Fruit fly (Drosophila melanogaster) whole organism, wandering third instar larva: ENCODE results near the gene CG44044.
A peak's percentile ranks its signal among the peaks of the same experiment; 100 is the strongest.

ENCODE experiments used
- Abd-B ChIP-seq: fragments of >200 bp; optimal IDR thresholded peaks from 2 replicates; lab custom pipeline; 2017; ENCODE audit warnings: missing biosample characterization, missing genetic modification characterization
- Dif ChIP-seq: fragments of 200-275, 200-300 bp; sonication (Bioruptor generic); optimal IDR thresholded peaks from 2 replicates; lab custom pipeline; 2018; ENCODE audit warnings: missing biosample characterization, missing genetic modification characterization; ENCODE audit not compliant: partially characterized antibody
- GATAd ChIP-seq: sonication (Bioruptor generic); optimal IDR thresholded peaks from 2 replicates; lab custom pipeline; 2016; ENCODE audit warnings: missing biosample characterization, missing genetic modification characterization
- HLH106 ChIP-seq: fragments of 200-800 bp; optimal IDR thresholded peaks from 3 replicates; lab custom pipeline; 2019; ENCODE audit warnings: missing biosample characterization, mild to moderate bottlenecking, missing genetic modification characterization, moderate library complexity
- Hnf4 ChIP-seq: fragments of 200-800 bp; sonication (Bioruptor generic); optimal IDR thresholded peaks from 2 replicates; lab custom pipeline; 2016; ENCODE audit warnings: missing biosample characterization, mild to moderate bottlenecking, missing genetic modification characterization
- Hr78 ChIP-seq: fragments of >200 bp; optimal IDR thresholded peaks from 2 replicates; lab custom pipeline; 2017; ENCODE audit warnings: missing biosample characterization, missing genetic modification characterization
- Jra ChIP-seq: sonication (Bioruptor generic); optimal IDR thresholded peaks from 2 replicates; lab custom pipeline; 2016; ENCODE audit warnings: missing biosample characterization, missing genetic modification characterization
- Mio ChIP-seq: sonication (Bioruptor generic); optimal IDR thresholded peaks from 2 replicates; lab custom pipeline; 2016; ENCODE audit warnings: missing biosample characterization, missing genetic modification characterization
- Rel ChIP-seq, 2 experiments: fragments of 200-800 bp; sonication (Bioruptor generic) in 1 of 2; optimal IDR thresholded peaks; 2 replicates in 1 of 2; 3 replicates in 1 of 2; lab custom pipeline; 2016 to 2019; ENCODE audit warnings: mild to moderate bottlenecking in 2 of 2, missing biosample characterization in 2 of 2, missing genetic modification characterization in 2 of 2, moderate library complexity in 1 of 2
- Vsx2 ChIP-seq: fragments of 200-300, 225-300 bp; sonication (Bioruptor generic); optimal IDR thresholded peaks from 2 replicates; lab custom pipeline; 2018; ENCODE audit warnings: missing biosample characterization, missing genetic modification characterization; ENCODE audit not compliant: partially characterized antibody
- dl ChIP-seq, 2 experiments: fragments of 175-275, 200-275 bp in 1 of 2; fragments of 200-275 bp in 1 of 2; sonication (Bioruptor generic); optimal IDR thresholded peaks; lab custom pipeline; 2018; ENCODE audit warnings: mild to moderate bottlenecking in 2 of 2, missing biosample characterization in 2 of 2, missing genetic modification characterization in 2 of 2, moderate library complexity in 2 of 2; ENCODE audit not compliant: partially characterized antibody in 2 of 2, insufficient read depth in 1 of 2
- dsf ChIP-seq: sonication (Bioruptor generic); optimal IDR thresholded peaks from 2 replicates; lab custom pipeline; 2016; ENCODE audit warnings: missing biosample characterization, missing genetic modification characterization, borderline replicate concordance
- foxo ChIP-seq, 2 experiments: fragments of 200-800 bp; sonication (Bioruptor generic); optimal IDR thresholded peaks; 2 replicates in 1 of 2; 3 replicates in 1 of 2; lab custom pipeline; 2016 to 2017; ENCODE audit warnings: missing biosample characterization in 2 of 2, missing genetic modification characterization in 2 of 2
- fru ChIP-seq: fragments of 200-800 bp; sonication (Bioruptor generic); optimal IDR thresholded peaks from 3 replicates; lab custom pipeline; 2016; ENCODE audit warnings: missing biosample characterization, mild to moderate bottlenecking, missing genetic modification characterization
- jim ChIP-seq: fragments of 175-275, 200-325 bp; sonication (Bioruptor generic); optimal IDR thresholded peaks from 2 replicates; lab custom pipeline; 2016; ENCODE audit warnings: missing biosample characterization, mild to moderate bottlenecking, missing genetic modification characterization
- lola ChIP-seq: fragments of >200 bp; optimal IDR thresholded peaks from 2 replicates; lab custom pipeline; 2017; ENCODE audit warnings: missing biosample characterization, missing genetic modification characterization
- psq ChIP-seq: fragments of 200-800 bp; sonication (Bioruptor generic); optimal IDR thresholded peaks from 3 replicates; lab custom pipeline; 2017; ENCODE audit warnings: missing biosample characterization, mild to moderate bottlenecking, missing genetic modification characterization, moderate library complexity
- rgr ChIP-seq: fragments of 200-800 bp; sonication (Bioruptor generic); optimal IDR thresholded peaks from 3 replicates; lab custom pipeline; 2016; ENCODE audit warnings: missing biosample characterization, mild to moderate bottlenecking, missing genetic modification characterization
- sage ChIP-seq: fragments of 200-800 bp; sonication (Bioruptor generic); optimal IDR thresholded peaks from 2 replicates; lab custom pipeline; 2016; ENCODE audit warnings: missing biosample characterization, mild to moderate bottlenecking, missing genetic modification characterization
- sv ChIP-seq: fragments of 200-800 bp; sonication (Bioruptor generic); optimal IDR thresholded peaks from 3 replicates; lab custom pipeline; 2016; ENCODE audit warnings: missing biosample characterization, missing genetic modification characterization
- usp ChIP-seq: fragments of >200 bp; optimal IDR thresholded peaks from 2 replicates; lab custom pipeline; 2017; ENCODE audit warnings: missing biosample characterization, missing genetic modification characterization

Gene CG44044

dm6 chr3R:16321538-16321937 is at the start of gene CG44044:
CG44044 (plus strand) TSS chr3R:16321838.
- TF ChIP-seq Hnf4 (GFP tag; lab: Kevin White, UChicago), result no peak
- TF ChIP-seq dl (GFP tag; optimal IDR thresholded peaks at IDR 0.05; lab: Kevin White, UChicago; ENCODE audit: insufficient read depth in 1 of 2, partially characterized antibody in 2 of 2), result no peak
- TF ChIP-seq, all 38 proteins: peak for 0

DNA sequence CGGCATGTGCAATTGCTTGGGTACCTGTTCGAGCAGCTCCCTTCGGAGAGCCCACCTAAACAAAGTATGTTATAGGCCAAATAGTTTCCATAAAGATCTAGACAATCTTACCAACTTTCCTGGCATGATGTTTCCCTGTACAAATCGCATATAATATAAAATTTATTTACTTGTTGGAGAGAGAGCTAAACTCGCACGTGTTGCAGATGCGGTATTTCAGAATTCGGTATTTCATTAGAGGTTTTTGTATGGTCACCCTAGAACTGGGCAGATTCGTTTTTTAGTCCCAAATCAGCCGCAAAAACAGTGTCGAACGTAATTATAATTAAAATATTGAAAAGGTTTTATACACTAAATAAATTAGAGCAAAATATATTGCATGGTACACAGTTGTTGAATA is 49.5 kb upstream of the CG44044 start, which contains the start of the genes Mat89Ba and gish:
Gene Mat89Ba, minus strand, starts transcription at position 231 of the 400 bp plus-strand sequence.
Gene gish, plus strand, starts transcription at position 268 of the 400 bp plus-strand sequence.
- no peak for TF ChIP-seq Rel (GFP tag; optimal IDR thresholded peaks at IDR 0.05; lab: Kevin White, UChicago)
- TF ChIP-seq Rel (tag; optimal IDR thresholded peaks at IDR 0.05; lab: Kevin White, UChicago), result peak; percentile 9
- TF ChIP-seq Vsx2 (GFP tag; lab: Kevin White, UChicago), result peak; percentile 11
- no peak for TF ChIP-seq sv (GFP tag; lab: Kevin White, UChicago)

DNA sequence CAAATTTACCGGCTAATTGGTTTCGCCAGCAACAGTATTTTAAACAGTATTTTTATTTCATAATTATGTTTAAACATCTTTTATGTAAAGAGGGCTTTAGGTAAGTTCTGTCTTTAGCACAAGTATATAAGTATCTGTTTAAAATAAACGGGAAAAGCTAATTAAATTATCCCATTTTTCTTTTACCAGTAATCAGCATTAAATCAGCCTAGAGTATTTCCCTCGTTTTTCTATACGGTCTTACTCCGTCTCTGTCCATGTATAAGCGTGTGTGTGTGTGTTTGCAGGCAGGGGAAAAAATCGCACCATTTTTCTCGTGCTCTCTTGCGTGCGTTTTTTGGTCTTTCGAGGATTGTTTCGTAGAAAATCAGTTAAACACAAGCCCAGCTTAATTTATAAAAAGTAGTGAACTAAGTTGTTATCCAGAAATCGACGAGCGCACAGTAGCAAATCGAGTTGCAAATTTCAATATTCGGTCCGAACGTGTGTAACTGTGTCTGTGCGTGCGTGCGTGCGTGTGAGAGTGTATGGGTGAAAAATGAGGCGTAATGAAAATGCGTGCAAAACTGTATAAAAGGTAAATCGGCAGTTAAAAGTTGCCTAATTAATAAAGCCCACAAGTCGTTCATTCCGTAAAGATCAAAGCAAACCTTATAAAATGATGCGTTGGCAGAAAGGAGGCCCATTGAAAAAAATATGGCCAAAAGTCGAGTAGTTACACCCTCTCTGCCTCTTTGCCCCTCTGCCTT is 48.7 kb upstream of the CG44044 start:
- TF ChIP-seq Mio (GFP tag; lab: Kevin White, UChicago) (no peak), lola (GFP tag; lab: Kevin White, UChicago) (no peak), psq (GFP tag; lab: Kevin White, UChicago) (peak; percentile 48), Vsx2 (GFP tag; lab: Kevin White, UChicago) (peak; percentile 69), foxo (GFP tag; optimal IDR thresholded peaks at IDR 0.05; lab: Kevin White, UChicago) (no peak), rgr (no peak), Rel (GFP tag; optimal IDR thresholded peaks at IDR 0.05; lab: Kevin White, UChicago) (no peak), Rel (tag; optimal IDR thresholded peaks at IDR 0.05; lab: Kevin White, UChicago) (peak; percentile 13), GATAd (no peak)

DNA sequence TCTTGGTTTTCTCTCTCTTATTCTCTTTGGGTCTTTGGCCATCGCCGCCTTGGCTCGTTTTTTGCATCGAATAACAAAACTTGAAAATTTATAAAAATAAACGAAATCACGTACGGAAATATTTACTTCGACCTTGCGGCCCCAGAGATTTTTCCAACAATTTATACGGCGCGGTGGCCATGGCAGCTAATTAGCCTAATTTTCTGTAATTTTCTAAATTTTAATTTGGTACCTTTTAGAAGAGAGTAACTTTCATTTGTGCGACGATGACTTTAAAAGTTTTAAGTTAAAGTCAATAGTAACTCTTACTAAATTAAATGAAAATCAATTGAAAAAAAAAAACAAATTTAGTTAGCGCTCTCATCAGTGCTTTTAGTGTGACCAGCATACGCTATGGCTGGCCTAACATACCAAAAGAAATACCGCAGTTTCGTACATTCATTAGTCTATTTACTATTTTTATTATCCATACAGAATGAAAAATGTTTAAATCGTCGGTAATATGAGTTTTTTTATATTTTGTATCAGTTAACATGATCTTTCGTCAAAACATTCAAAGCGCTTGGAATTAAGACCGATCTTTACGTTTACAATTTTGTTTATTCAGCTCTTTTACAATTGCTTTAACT is 48.0 kb upstream of the CG44044 start:
- TF ChIP-seq Rel (GFP tag; optimal IDR thresholded peaks at IDR 0.05; lab: Kevin White, UChicago), result no peak
- TF ChIP-seq Rel (tag; optimal IDR thresholded peaks at IDR 0.05; lab: Kevin White, UChicago), result no peak

DNA sequence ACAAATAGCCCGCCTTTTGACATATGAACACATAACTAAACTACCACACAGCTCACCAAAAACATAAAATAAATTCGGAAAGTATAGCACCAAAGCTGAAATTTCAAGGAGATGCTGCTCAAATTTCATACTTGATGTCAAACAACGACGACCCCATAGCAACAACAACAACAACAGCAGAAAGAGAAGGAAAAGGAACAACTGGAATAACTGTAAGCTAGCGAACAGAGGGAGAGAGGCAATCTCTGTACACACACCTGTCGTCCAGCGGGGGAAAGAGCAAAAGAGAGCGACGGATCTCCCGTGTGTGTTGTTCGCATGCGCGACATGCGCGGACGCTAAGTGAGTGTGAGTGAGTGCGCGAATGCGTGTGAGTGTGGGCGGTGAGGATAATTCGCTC is 47.1 kb upstream of the CG44044 start:
- TF ChIP-seq Hr78 (GFP tag; lab: Kevin White, UChicago), result no peak
- TF ChIP-seq psq (GFP tag; lab: Kevin White, UChicago), result peak; percentile 25
- TF ChIP-seq dl (GFP tag; optimal IDR thresholded peaks at IDR 0.05; lab: Kevin White, UChicago; ENCODE audit: insufficient read depth in 1 of 2, partially characterized antibody in 2 of 2), result peak; percentile 0 to 57
- TF ChIP-seq Dif, result peak; percentile 3

dm6 chr3R:16275329-16275728 is 46.3 kb upstream of the CG44044 start:
- TF ChIP-seq Dif (no peak), fru (GFP tag; lab: Kevin White, UChicago) (no peak), usp (GFP tag; lab: Kevin White, UChicago) (no peak), Rel (GFP tag; optimal IDR thresholded peaks at IDR 0.05; lab: Kevin White, UChicago) (no peak), Rel (tag; optimal IDR thresholded peaks at IDR 0.05; lab: Kevin White, UChicago) (no peak), HLH106 (tag; lab: Kevin White, UChicago) (no peak), Hnf4 (GFP tag; lab: Kevin White, UChicago) (no peak), rgr (no peak), sage (GFP tag; lab: Kevin White, UChicago) (no peak), dl (GFP tag; optimal IDR thresholded peaks at IDR 0.05; lab: Kevin White, UChicago; ENCODE audit: insufficient read depth in 1 of 2, partially characterized antibody in 2 of 2) (no peak), dsf (GFP tag; lab: Kevin White, UChicago) (no peak), jim (GFP tag; lab: Kevin White, UChicago) (no peak), Abd-B (GFP tag; lab: Kevin White, UChicago) (no peak), psq (GFP tag; lab: Kevin White, UChicago) (no peak), GATAd (no peak), Hr78 (GFP tag; lab: Kevin White, UChicago) (no peak), lola (GFP tag; lab: Kevin White, UChicago) (no peak), Jra (GFP tag; lab: Kevin White, UChicago) (no peak)
